ENCODE assay signal across 1 fruit fly cellular context in the genomic region with DNA sequence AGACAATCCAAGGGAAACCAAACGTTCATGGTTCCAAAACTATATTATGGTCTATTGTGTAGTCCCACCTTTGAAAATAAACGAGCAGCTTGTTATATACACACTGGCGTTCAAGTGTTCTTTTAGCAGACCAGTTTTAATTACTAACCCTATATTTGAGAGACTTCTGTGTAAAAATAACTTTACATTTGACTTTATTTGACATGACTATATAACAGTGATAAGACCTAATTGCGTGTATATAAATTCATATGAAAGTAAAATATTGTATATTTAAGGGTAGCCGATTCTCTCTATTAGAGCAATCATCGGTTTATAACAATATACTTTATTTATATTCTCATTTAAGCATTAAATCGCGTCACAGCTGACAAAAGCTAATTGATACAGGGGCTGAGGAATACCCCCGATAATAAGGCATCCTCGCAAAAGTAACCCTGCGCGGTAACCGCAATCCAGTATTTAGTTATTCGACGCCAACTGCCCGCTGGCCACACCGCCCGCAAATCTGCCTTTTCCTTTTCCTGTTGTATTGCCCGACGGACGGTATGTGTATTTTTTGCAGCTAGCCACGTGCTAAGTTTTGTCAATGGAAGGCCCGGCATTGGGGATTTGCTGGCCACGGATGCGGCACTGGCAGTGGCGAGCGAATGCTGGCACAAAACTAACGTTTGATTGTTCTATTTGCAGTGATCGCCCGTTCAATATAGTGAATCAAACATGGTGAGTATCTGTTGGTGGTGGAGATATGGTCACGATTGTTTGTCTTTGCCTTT.
TF ChIP-seq lines count a peak whose summit lies in the region.

Gene RpS4, plus strand, starts transcription at position 465 of the 776 bp plus-strand sequence.

TF ChIP-seq in whole organism, embryonic, 481 proteins besides CTCF, POLR2A, EP300 and RAD21 (continued from another document):
- TF ChIP-seq CG6254 (GFP tag; optimal IDR thresholded peaks at IDR 0.05; lab: Kevin White, UChicago) (peak; percentile 88), Atf6 (GFP tag; IDR thresholded peaks at IDR 0.05; lab: Robert Waterston, UW) (peak; percentile 81), CG42726 (GFP tag; IDR thresholded peaks at IDR 0.05; lab: Robert Waterston, UW; ENCODE audit: partially characterized antibody) (peak; percentile 62), H2.0 (GFP tag; IDR thresholded peaks at IDR 0.05; lab: Robert Waterston, UW) (peak; percentile 79), fd64A (GFP tag; optimal IDR thresholded peaks at IDR 0.05; lab: Kevin White, UChicago) (peak; percentile 95), CG7271 (tag; optimal IDR thresholded peaks at IDR 0.05; lab: Kevin White, UChicago) (peak; percentile 97), sug (tag; optimal IDR thresholded peaks at IDR 0.05; lab: Kevin White, UChicago) (peak; percentile 83), CG6654 (GFP tag; optimal IDR thresholded peaks at IDR 0.05; lab: Kevin White, UChicago) (peak; percentile 61), CG11695 (GFP tag; IDR thresholded peaks at IDR 0.05; lab: Robert Waterston, UW) (peak; percentile 74), inv (GFP tag; IDR thresholded peaks at IDR 0.05; lab: Robert Waterston, UW; ENCODE audit: partially characterized antibody) (0 out of 2 replicates have a peak, but pooled peaks have one; percentile 13), Mad (GFP tag; optimal IDR thresholded peaks at IDR 0.05; lab: Kevin White, UChicago) (peak; percentile 82), CG4404 (GFP tag; IDR thresholded peaks at IDR 0.05; lab: Robert Waterston, UW) (peak; percentile 60), psq (GFP tag; optimal IDR thresholded peaks at IDR 0.05; lab: Kevin White, UChicago) (peak; percentile 64), CG9817 (tag; optimal IDR thresholded peaks at IDR 0.05; lab: Kevin White, UChicago) (peak; percentile 81), ewg (GFP tag; optimal IDR thresholded peaks at IDR 0.05; lab: Kevin White, UChicago) (peak; percentile 88), Deaf1 (tag; optimal IDR thresholded peaks at IDR 0.05; lab: Kevin White, UChicago) (peak; percentile 44), CG14667 (GFP tag; IDR thresholded peaks at IDR 0.05; lab: Robert Waterston, UW) (no peak), CG11504 (tag; optimal IDR thresholded peaks at IDR 0.05; lab: Kevin White, UChicago) (peak; percentile 74), CG11093 (GFP tag; IDR thresholded peaks at IDR 0.05; lab: Robert Waterston, UW) (peak; percentile 49; the same call in 2 of the 3 replicates), CG6854 (GFP tag; optimal IDR thresholded peaks at IDR 0.05; lab: Kevin White, UChicago) (peak; percentile 94), Dref (GFP tag; IDR thresholded peaks at IDR 0.05; lab: Robert Waterston, UW) (peak; percentile 58), CG6791 (GFP tag; IDR thresholded peaks at IDR 0.05; lab: Robert Waterston, UW; ENCODE audit: partially characterized antibody) (0 out of 3 replicates have a peak, but pooled peaks have one; percentile 38), Ssrp (tag; optimal IDR thresholded peaks at IDR 0.05; lab: Kevin White, UChicago) (peak; percentile 42), Jarid2 (GFP tag; optimal IDR thresholded peaks at IDR 0.05; lab: Kevin White, UChicago) (peak; percentile 84), NC2β (GFP tag; optimal IDR thresholded peaks at IDR 0.05; lab: Kevin White, UChicago) (peak; percentile 97), Xrp1 (GFP tag; IDR thresholded peaks at IDR 0.05; lab: Robert Waterston, UW) (peak; percentile 36; the same call in 1 of the 2 replicates), Spps (tag; optimal IDR thresholded peaks at IDR 0.05; lab: Kevin White, UChicago) (peak; percentile 75), unc-4 (GFP tag; IDR thresholded peaks at IDR 0.05; lab: Robert Waterston, UW; ENCODE audit: partially characterized antibody) (no peak), CG15479 (GFP tag; optimal IDR thresholded peaks at IDR 0.05; lab: Kevin White, UChicago) (peak; percentile 34), Ada2b (GFP tag; IDR thresholded peaks at IDR 0.05; lab: Robert Waterston, UW) (peak; percentile 53)
